Worm (Caenorhabditis elegans) whole organism, young adult: ENCODE data around the gene B0303.7.

ENCODE experiments used
- K12H6.12 ChIP-seq: fragments of 200-800 bp; sonication (Bioruptor generic); optimal IDR thresholded peaks from 2 replicates; lab custom pipeline; 2018; ENCODE audit warnings: mild to moderate bottlenecking, missing genetic modification characterization, missing compliant biosample characterization
- egrh-3 ChIP-seq: fragments of 200-800 bp; sonication (Bioruptor generic); IDR thresholded peaks from 2 replicates; pipeline ENCODE4 v1.3.6; 2022; ENCODE audit warnings: missing genetic modification reagents, missing genetic modification characterization, missing compliant biosample characterization
- let-607 ChIP-seq, 2 experiments: fragments of 200-800 bp in 1 of 2; sonication (Bioruptor generic) in 1 of 2; sonication (generic microtip) in 1 of 2; optimal IDR thresholded peaks; 2 replicates each; lab custom pipeline; 2016 to 2018; ENCODE audit warnings: mild to moderate bottlenecking in 2 of 2, missing compliant biosample characterization in 2 of 2, missing genetic modification characterization in 2 of 2, moderate library complexity in 2 of 2, missing genotype in 1 of 2
- pbrm-1 ChIP-seq: fragments of 200-800 bp; sonication (Bioruptor generic); IDR thresholded peaks from 2 replicates; pipeline ENCODE4 v1.3.6; 2022; ENCODE audit warnings: missing genetic modification reagents, missing genetic modification characterization, missing compliant biosample characterization
- snpc-1.1 ChIP-seq: sonication (generic microtip); optimal IDR thresholded peaks from 2 replicates; lab custom pipeline; 2017; ENCODE audit warnings: missing genetic modification characterization, mild to moderate bottlenecking, missing compliant biosample characterization, antibody characterized with exemption, moderate library complexity, missing genotype, missing genetic modification reagents; ENCODE audit not compliant: insufficient read depth
- unc-62 ChIP-seq: fragments of 150-350 bp; optimal IDR thresholded peaks from 2 replicates; lab custom pipeline; 2014; ENCODE audit warnings: missing biosample characterization, missing genetic modification reagents, missing genetic modification characterization

- no peak for TF ChIP-seq pbrm-1 (GFP tag; lab: Robert Waterston, UW)
- no peak for TF ChIP-seq let-607 (tag; optimal IDR thresholded peaks at IDR 0.05; lab: Kevin White, UChicago)
- no peak for TF ChIP-seq snpc-1.1 (tag; lab: Kevin White, UChicago)
- TF ChIP-seq K12H6.12 (tag; lab: Kevin White, UChicago): no peak
- TF ChIP-seq unc-62 (GFP tag; lab: Kevin White, UChicago): no peak
- TF ChIP-seq egrh-3 (GFP tag; lab: Robert Waterston, UW): no peak
These were observed 44.8 kb upstream of the B0303.7 start, which contains the start of gene F22B7.3 for ce11 chrIII:8648589-8648988.
